Worm (Caenorhabditis elegans) whole organism, L2 larva: Measurements from ENCODE around the gene Y71H2AM.20.

Experiments
- C34F6.9 ChIP-seq: fragments of 150-350 bp; optimal IDR thresholded peaks from 2 replicates; lab custom pipeline; 2014; ENCODE audit warnings: missing biosample characterization, missing genetic modification characterization
- F13H6.1 ChIP-seq: sonication (generic microtip); optimal IDR thresholded peaks from 2 replicates; lab custom pipeline; 2016; ENCODE audit warnings: missing genetic modification characterization, missing compliant biosample characterization
- R02D3.7 ChIP-seq: fragments of 150-350 bp; optimal IDR thresholded peaks from 2 replicates; lab custom pipeline; 2014; ENCODE audit warnings: missing biosample characterization, missing genetic modification characterization
- Y55F3AM.14 ChIP-seq: fragments of 200-800 bp; sonication (Bioruptor generic); optimal IDR thresholded peaks from 2 replicates; lab custom pipeline; 2018; ENCODE audit warnings: mild to moderate bottlenecking, missing genetic modification characterization, missing compliant biosample characterization
- ZK546.5 ChIP-seq: sonication (generic microtip); optimal IDR thresholded peaks from 2 replicates; lab custom pipeline; 2017; ENCODE audit warnings: missing biosample characterization, missing genetic modification characterization
- aly-2 ChIP-seq: fragments of 150-350 bp; optimal IDR thresholded peaks from 2 replicates; lab custom pipeline; 2014; ENCODE audit warnings: missing biosample characterization, missing genetic modification characterization
- blmp-1 ChIP-seq: sonication (generic microtip); optimal IDR thresholded peaks from 2 replicates; lab custom pipeline; 2017; ENCODE audit warnings: missing genetic modification characterization, mild to moderate bottlenecking, missing compliant biosample characterization, antibody characterized with exemption, moderate library complexity; ENCODE audit not compliant: insufficient read depth
- ceh-16 ChIP-seq: fragments of 150-350 bp; optimal IDR thresholded peaks from 2 replicates; lab custom pipeline; 2014; ENCODE audit warnings: missing biosample characterization, missing genetic modification characterization
- crh-2 ChIP-seq: sonication (generic microtip); optimal IDR thresholded peaks from 2 replicates; lab custom pipeline; 2017; ENCODE audit warnings: missing biosample characterization, missing genetic modification characterization
- dmd-4 ChIP-seq: sonication (generic microtip); optimal IDR thresholded peaks from 2 replicates; lab custom pipeline; 2017; ENCODE audit warnings: missing biosample characterization, missing genetic modification characterization
- egl-27 ChIP-seq: sonication (generic microtip); optimal IDR thresholded peaks from 3 replicates; lab custom pipeline; 2017; ENCODE audit warnings: missing biosample characterization, missing genetic modification reagents, missing genetic modification characterization
- elt-1 ChIP-seq: fragments of 150-350 bp; optimal IDR thresholded peaks from 2 replicates; lab custom pipeline; 2014; ENCODE audit warnings: missing biosample characterization, missing genetic modification characterization
- elt-3 ChIP-seq: sonication (generic microtip); optimal IDR thresholded peaks from 2 replicates; lab custom pipeline; 2017; ENCODE audit warnings: missing biosample characterization, missing genetic modification characterization
- lin-11 ChIP-seq: fragments of 150-350 bp; sonication (generic microtip); optimal IDR thresholded peaks from 2 replicates; lab custom pipeline; 2014; ENCODE audit warnings: missing biosample characterization, missing genetic modification characterization, inconsistent platforms, mixed read lengths
- lin-13 ChIP-seq: fragments of 150-350 bp; optimal IDR thresholded peaks from 2 replicates; lab custom pipeline; 2014; ENCODE audit warnings: missing biosample characterization, missing genetic modification reagents, missing genetic modification characterization
- lsy-2 ChIP-seq, 2 experiments: fragments of 150-350 bp in 1 of 2; sonication (generic microtip) in 1 of 2; optimal IDR thresholded peaks; 2 replicates each; lab custom pipeline; 2014 to 2017; ENCODE audit warnings: missing biosample characterization in 2 of 2, missing genetic modification characterization in 2 of 2
- mab-5 ChIP-seq: fragments of 150-350 bp; optimal IDR thresholded peaks from 2 replicates; lab custom pipeline; 2014; ENCODE audit warnings: missing biosample characterization, missing genetic modification characterization
- mbf-1 ChIP-seq: sonication (generic microtip); optimal IDR thresholded peaks from 2 replicates; lab custom pipeline; 2017; ENCODE audit warnings: missing biosample characterization, missing genetic modification characterization
- mdl-1 ChIP-seq, 2 experiments: fragments of 150-350 bp in 1 of 2; sonication (generic microtip) in 1 of 2; optimal IDR thresholded peaks; 2 replicates each; lab custom pipeline; 2017; ENCODE audit warnings: missing biosample characterization in 2 of 2, missing genetic modification characterization in 2 of 2
- nhr-10 ChIP-seq: sonication (generic microtip); optimal IDR thresholded peaks from 2 replicates; lab custom pipeline; 2017; ENCODE audit warnings: missing biosample characterization, missing genetic modification characterization
- nhr-11 ChIP-seq: fragments of 150-350 bp; optimal IDR thresholded peaks from 2 replicates; lab custom pipeline; 2014; ENCODE audit warnings: missing biosample characterization, missing genetic modification characterization
- nhr-12 ChIP-seq: fragments of 150-350 bp; optimal IDR thresholded peaks from 2 replicates; lab custom pipeline; 2014; ENCODE audit warnings: missing biosample characterization, missing genetic modification characterization
- nhr-21 ChIP-seq: fragments of 150-350 bp; optimal IDR thresholded peaks from 2 replicates; lab custom pipeline; 2014; ENCODE audit warnings: missing biosample characterization, missing genetic modification characterization
- nhr-23 ChIP-seq: fragments of 150-350 bp; optimal IDR thresholded peaks from 2 replicates; lab custom pipeline; 2014; ENCODE audit warnings: missing biosample characterization, missing genetic modification reagents, missing genetic modification characterization
- nhr-237 ChIP-seq: fragments of 150-350 bp; optimal IDR thresholded peaks from 2 replicates; lab custom pipeline; 2014; ENCODE audit warnings: missing biosample characterization, missing genetic modification characterization
- nhr-25 ChIP-seq: fragments of 150-350 bp; sonication (generic microtip); optimal IDR thresholded peaks from 3 replicates; lab custom pipeline; 2014; ENCODE audit warnings: missing biosample characterization, missing genetic modification characterization
- nhr-77 ChIP-seq: fragments of 150-350 bp; optimal IDR thresholded peaks from 2 replicates; lab custom pipeline; 2014; ENCODE audit warnings: missing biosample characterization, missing genetic modification characterization
- sem-4 ChIP-seq: fragments of 150-350 bp; optimal IDR thresholded peaks from 2 replicates; lab custom pipeline; 2014; ENCODE audit warnings: missing biosample characterization, missing genetic modification reagents, missing genetic modification characterization
- sma-3 ChIP-seq: sonication (generic microtip); optimal IDR thresholded peaks from 2 replicates; lab custom pipeline; 2016; ENCODE audit warnings: missing genetic modification reagents, missing genetic modification characterization, missing compliant biosample characterization
- snpc-4 ChIP-seq: fragments of 150-350 bp; optimal IDR thresholded peaks from 2 replicates; lab custom pipeline; 2014; ENCODE audit warnings: missing biosample characterization, missing genetic modification characterization
- unc-55 ChIP-seq: fragments of 150-350 bp; sonication (generic microtip); optimal IDR thresholded peaks from 3 replicates; lab custom pipeline; 2014; ENCODE audit warnings: missing biosample characterization, missing genetic modification reagents, missing genetic modification characterization
- zag-1 ChIP-seq: fragments of 150-350 bp; optimal IDR thresholded peaks from 2 replicates; lab custom pipeline; 2014; ENCODE audit warnings: missing biosample characterization, missing genetic modification characterization
- ztf-1 ChIP-seq: fragments of 200-800 bp; sonication (Bioruptor generic); conservative IDR thresholded peaks from 2 replicates; pipeline ENCODE4 v1.3.6; 2022; ENCODE audit warnings: missing genetic modification characterization, missing compliant biosample characterization
- ztf-4 ChIP-seq: fragments of 150-350 bp; optimal IDR thresholded peaks from 2 replicates; lab custom pipeline; 2014; ENCODE audit warnings: missing biosample characterization, missing genetic modification characterization

Y71H2AM.20 gene

ce11 chrIII:2780793-2781192 is 5.0 kb downstream of the Y71H2AM.20 start, which contains the start of gene Y71H2AM.6 (continued):
- TF ChIP-seq nhr-10 (tag; lab: Kevin White, UChicago), result no peak
- TF ChIP-seq blmp-1, result peak; percentile 71
- TF ChIP-seq nhr-25 (tag; lab: Kevin White, UChicago), result peak; percentile 38
- no peak for TF ChIP-seq nhr-11
- TF ChIP-seq elt-3, result no peak
- no peak for TF ChIP-seq sem-4 (tag; lab: Kevin White, UChicago)
- peak; percentile 69 for TF ChIP-seq unc-55 (GFP tag; lab: Kevin White, UChicago)
- TF ChIP-seq Y55F3AM.14, result no peak
- no peak for TF ChIP-seq F13H6.1 (tag; lab: Kevin White, UChicago)
- TF ChIP-seq C34F6.9 (tag; lab: Kevin White, UChicago), result peak; percentile 61
- no peak for TF ChIP-seq elt-1 (tag; lab: Kevin White, UChicago)
- no peak for TF ChIP-seq ztf-1 (GFP tag; lab: Robert Waterston, UW)
- no peak for TF ChIP-seq lin-11 (tag; lab: Kevin White, UChicago)
- peak; percentile 63 for TF ChIP-seq lin-13 (GFP tag; lab: Kevin White, UChicago)
- peak; percentile 20 for TF ChIP-seq sma-3 (GFP tag; lab: Kevin White, UChicago)
- no peak for TF ChIP-seq nhr-237 (tag; lab: Kevin White, UChicago)
- no peak for TF ChIP-seq nhr-77 (tag; lab: Kevin White, UChicago)
- no peak for TF ChIP-seq mbf-1 (tag; lab: Kevin White, UChicago)
- TF ChIP-seq R02D3.7 (tag; lab: Kevin White, UChicago), result no peak

DNA sequence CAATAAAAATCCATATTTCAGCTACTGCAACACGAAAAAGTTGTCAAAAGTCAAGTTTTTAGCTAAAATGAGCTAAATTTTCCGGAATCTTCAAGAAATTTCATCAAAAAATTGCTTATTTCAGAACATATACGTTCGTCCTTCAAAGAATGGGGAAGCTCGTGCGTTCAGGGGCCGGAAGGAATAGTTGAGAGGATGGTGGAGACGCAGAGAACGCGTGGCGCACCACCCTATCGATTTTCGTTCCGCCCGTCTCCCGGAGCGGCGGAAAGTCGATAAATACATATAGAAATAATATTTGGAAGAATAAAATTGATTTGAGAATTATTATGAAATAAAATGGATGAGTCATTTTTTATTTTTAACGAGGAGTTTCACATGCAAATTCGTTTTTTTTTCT is 5.5 kb downstream of the Y71H2AM.20 start:
- TF ChIP-seq mdl-1 (tag; optimal IDR thresholded peaks at IDR 0.05; lab: Kevin White, UChicago) (peak in 1 of 2 experiments; percentile 19), R02D3.7 (tag; lab: Kevin White, UChicago) (no peak), crh-2 (tag; lab: Kevin White, UChicago) (peak; percentile 40), mbf-1 (tag; lab: Kevin White, UChicago) (no peak), nhr-23 (tag; lab: Kevin White, UChicago) (no peak), C34F6.9 (tag; lab: Kevin White, UChicago) (peak; percentile 14), unc-55 (GFP tag; lab: Kevin White, UChicago) (peak; percentile 30), ztf-4 (tag; lab: Kevin White, UChicago) (no peak), ztf-1 (GFP tag; lab: Robert Waterston, UW) (no peak)

- TF ChIP-seq snpc-4 (tag; lab: Kevin White, UChicago) (no peak), nhr-11 (no peak), lsy-2 (tag; optimal IDR thresholded peaks at IDR 0.05; lab: Kevin White, UChicago) (no peak), elt-1 (tag; lab: Kevin White, UChicago) (no peak), aly-2 (tag; lab: Kevin White, UChicago) (no peak), sma-3 (GFP tag; lab: Kevin White, UChicago) (no peak), F13H6.1 (tag; lab: Kevin White, UChicago) (no peak), ceh-16 (tag; lab: Kevin White, UChicago) (no peak), zag-1 (tag; lab: Kevin White, UChicago) (no peak), egl-27 (tag; lab: Kevin White, UChicago) (no peak), nhr-10 (tag; lab: Kevin White, UChicago) (no peak)
Measured at ce11 chrIII:2778655-2779054, 7.1 kb downstream of the Y71H2AM.20 start, which contains the start of gene laf-1. Gene laf-1 (minus strand): TSS chrIII:2779053.

ce11 chrIII:2770752-2771151 is 15.0 kb downstream of the Y71H2AM.20 start:
- TF ChIP-seq dmd-4 (tag; lab: Kevin White, UChicago) (no peak), mab-5 (tag; lab: Kevin White, UChicago) (no peak), zag-1 (tag; lab: Kevin White, UChicago) (no peak), R02D3.7 (tag; lab: Kevin White, UChicago) (no peak), nhr-25 (tag; lab: Kevin White, UChicago) (no peak), nhr-77 (tag; lab: Kevin White, UChicago) (no peak), lin-13 (GFP tag; lab: Kevin White, UChicago) (no peak), nhr-21 (tag; lab: Kevin White, UChicago) (no peak), ZK546.5 (no peak), ztf-1 (GFP tag; lab: Robert Waterston, UW) (no peak), snpc-4 (tag; lab: Kevin White, UChicago) (no peak), crh-2 (tag; lab: Kevin White, UChicago) (no peak), Y55F3AM.14 (no peak), nhr-12 (tag; lab: Kevin White, UChicago) (no peak), sma-3 (GFP tag; lab: Kevin White, UChicago) (no peak), nhr-23 (tag; lab: Kevin White, UChicago) (no peak)
- TF ChIP-seq, all 48 proteins: peak for 0
